Fruit fly (Drosophila melanogaster): ENCODE measurements around the gene Ubr3.
A peak's percentile ranks its signal among the peaks of the same experiment; 100 is the strongest.

Gene Ubr3

DNA sequence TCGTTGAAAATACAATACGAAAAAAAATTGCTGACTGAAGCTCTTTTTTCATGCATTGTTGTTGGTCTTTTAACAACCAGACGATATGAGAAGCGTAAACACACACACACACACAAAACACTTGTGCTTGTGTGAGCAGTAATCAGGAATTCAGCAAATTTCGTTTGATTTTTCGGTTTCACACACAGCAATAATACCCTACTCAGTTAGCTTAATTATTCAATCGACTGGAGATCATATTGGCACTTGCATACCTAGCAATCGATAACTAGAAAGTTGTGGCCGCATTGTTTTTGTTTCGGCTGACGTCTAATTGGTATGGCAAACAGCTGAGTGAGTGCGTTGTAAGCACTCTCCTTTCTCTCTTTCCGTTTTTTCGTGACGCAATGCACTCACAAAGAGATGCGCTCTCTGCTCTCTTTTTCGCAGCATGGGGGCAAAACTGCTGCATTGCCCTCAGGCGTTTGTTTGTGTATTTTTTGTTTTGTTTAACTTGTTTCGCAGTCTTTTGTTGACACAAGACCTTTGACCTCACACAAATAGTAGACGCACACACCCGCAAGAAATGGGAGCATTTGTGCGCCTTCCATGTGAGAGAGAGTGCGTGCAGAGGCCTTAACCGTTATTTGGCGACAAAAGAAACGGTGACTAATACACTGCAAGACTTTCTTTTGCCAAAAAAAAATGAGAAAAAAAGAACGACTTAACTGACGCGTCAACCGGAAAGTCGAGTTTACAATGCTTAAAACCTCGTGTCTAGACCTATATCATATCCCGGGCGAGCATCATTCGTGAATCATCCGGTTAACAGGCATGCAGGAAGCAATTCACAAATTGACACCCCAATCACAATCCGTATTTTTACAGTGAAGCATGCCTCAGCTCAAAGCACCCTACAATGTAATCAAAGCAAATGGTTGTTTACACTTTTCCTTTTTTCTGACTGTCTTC is 9.4 kb downstream of the Ubr3 start (continued):
- TF ChIP-seq hb (GFP tag; IDR thresholded peaks at IDR 0.05; ENCODE audit: partially characterized antibody) (no peak), CG4328 (GFP tag; optimal IDR thresholded peaks at IDR 0.05) (no peak), B-H1 (GFP tag; IDR thresholded peaks at IDR 0.05) (peak; percentile 13; the same call in 1 of the 3 replicates), CG5245 (GFP tag; optimal IDR thresholded peaks at IDR 0.05) (no peak), CG15073 (GFP tag; optimal IDR thresholded peaks at IDR 0.05) (no peak), Hmx (GFP tag; optimal IDR thresholded peaks at IDR 0.05) (no peak), CG30403 (GFP tag; optimal IDR thresholded peaks at IDR 0.05) (peak; percentile 30), NK7.1 (GFP tag; optimal IDR thresholded peaks at IDR 0.05) (no peak), pita (GFP tag; optimal IDR thresholded peaks at IDR 0.05) (no peak), CoRest (tag; optimal IDR thresholded peaks at IDR 0.05) (peak; percentile 29), CG5180 (GFP tag; optimal IDR thresholded peaks at IDR 0.05) (no peak), CG13424 (tag; optimal IDR thresholded peaks at IDR 0.05) (peak; percentile 33), stc (GFP tag; IDR thresholded peaks at IDR 0.05) (0 out of 2 replicates have a peak, but pooled peaks have one; percentile 8), CG15479 (GFP tag; optimal IDR thresholded peaks at IDR 0.05) (peak; percentile 35), CG10147 (GFP tag; optimal IDR thresholded peaks at IDR 0.05) (peak; percentile 27), h (optimal IDR thresholded peaks at IDR 0.05) (no peak), CG16863 (GFP tag; optimal IDR thresholded peaks at IDR 0.05) (no peak), CG9817 (tag; optimal IDR thresholded peaks at IDR 0.05) (no peak), CG8944 (GFP tag; optimal IDR thresholded peaks at IDR 0.05) (peak; percentile 2), Doc2 (GFP tag; IDR thresholded peaks at IDR 0.05) (no peak), dimm (GFP tag; IDR thresholded peaks at IDR 0.05) (no peak), Bgb (GFP tag; IDR thresholded peaks at IDR 0.05; ENCODE audit: partially characterized antibody) (no peak), nom (GFP tag; optimal IDR thresholded peaks at IDR 0.05) (peak; percentile 5), CG12104 (GFP tag; optimal IDR thresholded peaks at IDR 0.05) (no peak), Gsc (GFP tag; IDR thresholded peaks at IDR 0.05) (no peak), bowl (GFP tag; IDR thresholded peaks at IDR 0.05) (no peak), Adf1 (GFP tag; IDR thresholded peaks at IDR 0.05) (peak; percentile 50; the same call in 1 of the 2 replicates), cato (GFP tag; optimal IDR thresholded peaks at IDR 0.05; ENCODE audit: borderline replicate concordance) (no peak), Camta (GFP tag; optimal IDR thresholded peaks at IDR 0.05) (no peak), CG14667 (GFP tag; IDR thresholded peaks at IDR 0.05) (no peak), twi (tag; optimal IDR thresholded peaks at IDR 0.05) (no peak), Sox102F (GFP tag; optimal IDR thresholded peaks at IDR 0.05) (peak; percentile 49), CG33213 (GFP tag; optimal IDR thresholded peaks at IDR 0.05) (no peak), toy (GFP tag; IDR thresholded peaks at IDR 0.05) (no peak), HHEX (GFP tag; optimal IDR thresholded peaks at IDR 0.05) (no peak), usp (GFP tag; optimal IDR thresholded peaks at IDR 0.05) (no peak), CG31441 (GFP tag; IDR thresholded peaks at IDR 0.05) (peak; percentile 41), Atf6 (GFP tag; IDR thresholded peaks at IDR 0.05) (no peak), knrl (GFP tag; IDR thresholded peaks at IDR 0.05; ENCODE audit: partially characterized antibody) (no peak), CG32767 (GFP tag; IDR thresholded peaks at IDR 0.05) (no peak), Bteb2 (GFP tag; optimal IDR thresholded peaks at IDR 0.05) (no peak), CG4282 (GFP tag; optimal IDR thresholded peaks at IDR 0.05) (no peak), Opbp (GFP tag; IDR thresholded peaks at IDR 0.05; ENCODE audit: partially characterized antibody) (no peak), HLH54F (GFP tag; optimal IDR thresholded peaks at IDR 0.05) (no peak), CG9797 (GFP tag; optimal IDR thresholded peaks at IDR 0.05) (no peak), lilli (GFP tag; optimal IDR thresholded peaks at IDR 0.05) (peak; percentile 15), Xbp1 (GFP tag; optimal IDR thresholded peaks at IDR 0.05) (peak; percentile 41), Nf-YB (GFP tag; optimal IDR thresholded peaks at IDR 0.05) (no peak), wdn (GFP tag; IDR thresholded peaks at IDR 0.05) (no peak), Six4 (GFP tag; optimal IDR thresholded peaks at IDR 0.05) (no peak)

Measured in whole organism, embryonic.